Fruit fly (Drosophila melanogaster) whole organism, embryonic: ENCODE data around the gene CCAP.

Experiments used
- CG10321 ChIP-seq: fragments of 200-800 bp; sonication (Bioruptor generic); IDR thresholded peaks from 2 replicates; pipeline ENCODE4 v1.3.6; 2022; ENCODE audit warnings: missing biosample characterization, missing genetic modification characterization
- CG10431 ChIP-seq: fragments of 200-800 bp; sonication (Bioruptor generic); optimal IDR thresholded peaks from 3 replicates; lab custom pipeline; 2018; ENCODE audit warnings: missing biosample characterization, mild to moderate bottlenecking, missing genetic modification characterization
- CG11696 ChIP-seq: fragments of 200-800 bp; sonication (Bioruptor generic); IDR thresholded peaks from 2 replicates; pipeline ENCODE4 v1.3.6; 2022; ENCODE audit warnings: missing biosample characterization, missing genetic modification characterization
- CG12219 ChIP-seq: fragments of 200-800 bp; sonication (Bioruptor generic); optimal IDR thresholded peaks from 3 replicates; lab custom pipeline; 2018; ENCODE audit warnings: missing biosample characterization, mild to moderate bottlenecking, missing genetic modification characterization
- CG1233 ChIP-seq: fragments of 200-800 bp; sonication (Bioruptor generic); optimal IDR thresholded peaks from 4 replicates; lab custom pipeline; 2018; ENCODE audit warnings: missing biosample characterization, mild to moderate bottlenecking, missing genetic modification characterization
- CG12391 ChIP-seq: fragments of 200-800 bp; sonication (Bioruptor generic); optimal IDR thresholded peaks from 3 replicates; lab custom pipeline; 2018; ENCODE audit warnings: missing biosample characterization, mild to moderate bottlenecking, missing genetic modification characterization, moderate library complexity
- CG15514 ChIP-seq: fragments of 200-800 bp; sonication (Bioruptor generic); optimal IDR thresholded peaks from 3 replicates; lab custom pipeline; 2017; ENCODE audit warnings: missing biosample characterization, missing genetic modification characterization, mild to moderate bottlenecking, moderate library complexity, missing genetic modification reagents
- CG16813 ChIP-seq: fragments of 200-800 bp; sonication (Bioruptor generic); IDR thresholded peaks from 3 replicates; pipeline ENCODE4 v1.3.6; 2022; ENCODE audit warnings: missing biosample characterization, missing genetic modification characterization; ENCODE audit not compliant: partially characterized antibody
- CG17328 ChIP-seq: fragments of 200-800 bp; sonication (Bioruptor generic); IDR thresholded peaks from 2 replicates; pipeline ENCODE4 v1.3.6; 2022; ENCODE audit warnings: missing biosample characterization, missing genetic modification characterization
- CG17612 ChIP-seq: fragments of 200-800 bp; sonication (Bioruptor generic); IDR thresholded peaks from 2 replicates; pipeline ENCODE4 v1.3.6; 2022; ENCODE audit warnings: missing biosample characterization, missing genetic modification characterization
- CG2199 ChIP-seq: fragments of 200-800 bp; sonication (Bioruptor generic); IDR thresholded peaks from 3 replicates; pipeline ENCODE4 v1.3.6; 2022; ENCODE audit warnings: missing biosample characterization, missing genetic modification characterization
- CG34422 ChIP-seq: fragments of 200-800 bp; sonication (Bioruptor generic); IDR thresholded peaks from 3 replicates; pipeline ENCODE4 v1.3.6; 2022; ENCODE audit warnings: missing biosample characterization, missing genetic modification characterization
- CG5953 ChIP-seq: fragments of 200-800 bp; sonication (Bioruptor generic); IDR thresholded peaks from 2 replicates; pipeline ENCODE4 v1.3.6; 2022; ENCODE audit warnings: missing biosample characterization, missing genetic modification characterization
- CG6272 ChIP-seq: fragments of 200-800 bp; sonication (Bioruptor generic); IDR thresholded peaks from 2 replicates; pipeline ENCODE4 v1.3.6; 2022; ENCODE audit warnings: missing biosample characterization, missing genetic modification characterization
- CG6854 ChIP-seq: fragments of 200-800 bp; sonication (Bioruptor generic); optimal IDR thresholded peaks from 3 replicates; lab custom pipeline; 2017; ENCODE audit warnings: missing biosample characterization, mild to moderate bottlenecking, missing genetic modification characterization
- CG7786 ChIP-seq: fragments of 200-800 bp; sonication (Bioruptor generic); optimal IDR thresholded peaks from 2 replicates; lab custom pipeline; 2016; ENCODE audit warnings: missing biosample characterization, missing genetic modification characterization
- CG8388 ChIP-seq: fragments of 200-800 bp; sonication (Bioruptor generic); optimal IDR thresholded peaks from 2 replicates; lab custom pipeline; 2019; ENCODE audit warnings: missing biosample characterization, mild to moderate bottlenecking, missing genetic modification characterization, moderate library complexity
- CG9817 ChIP-seq: fragments of 200-800 bp; sonication (Bioruptor generic); optimal IDR thresholded peaks from 2 replicates; lab custom pipeline; 2018; ENCODE audit warnings: missing biosample characterization, mild to moderate bottlenecking, missing genetic modification characterization, moderate library complexity
- CTCF ChIP-seq: fragments of 200-800 bp; sonication (Bioruptor generic); optimal IDR thresholded peaks from 2 replicates; lab custom pipeline; 2017; ENCODE audit warnings: missing biosample characterization, mild to moderate bottlenecking, missing genetic modification characterization, moderate library complexity
- CrebB ChIP-seq: fragments of 200-800 bp; sonication (Bioruptor generic); optimal IDR thresholded peaks from 3 replicates; lab custom pipeline; 2018; ENCODE audit warnings: missing biosample characterization, mild to moderate bottlenecking, missing genetic modification characterization
- Ets97D ChIP-seq: fragments of 200-800 bp; sonication (Bioruptor generic); optimal IDR thresholded peaks from 3 replicates; lab custom pipeline; 2016; ENCODE audit warnings: missing biosample characterization, missing genetic modification characterization
- H2.0 ChIP-seq: fragments of 200-800 bp; sonication (Bioruptor generic); IDR thresholded peaks from 2 replicates; pipeline ENCODE4 v1.3.6; 2022; ENCODE audit warnings: missing biosample characterization, missing genetic modification characterization
- Hr3 ChIP-seq: fragments of 200-800 bp; sonication (Bioruptor generic); optimal IDR thresholded peaks from 3 replicates; lab custom pipeline; 2016; ENCODE audit warnings: missing biosample characterization, missing genetic modification characterization
- Max ChIP-seq: fragments of 200-800 bp; sonication (Bioruptor generic); optimal IDR thresholded peaks from 2 replicates; lab custom pipeline; 2016; ENCODE audit warnings: missing biosample characterization, mild to moderate bottlenecking, missing genetic modification characterization
- Nf-YC ChIP-seq: fragments of 200-800 bp; optimal IDR thresholded peaks from 3 replicates; lab custom pipeline; 2019; ENCODE audit warnings: missing biosample characterization, mild to moderate bottlenecking, missing genetic modification characterization, moderate library complexity
- Scr ChIP-seq: fragments of 200-800 bp; sonication (Bioruptor generic); IDR thresholded peaks from 2 replicates; pipeline ENCODE4 v1.3.6; 2022; ENCODE audit warnings: missing biosample characterization, missing genetic modification characterization; ENCODE audit not compliant: partially characterized antibody
- Sin3A ChIP-seq: fragments of >200 bp; optimal IDR thresholded peaks from 2 replicates; lab custom pipeline; 2018
- TFAM ChIP-seq: fragments of 200-800 bp; sonication (Bioruptor generic); optimal IDR thresholded peaks from 2 replicates; lab custom pipeline; 2017; ENCODE audit warnings: missing biosample characterization, missing genetic modification characterization, inconsistent platforms
- Tbp ChIP-seq: fragments of >200 bp; optimal IDR thresholded peaks from 2 replicates; lab custom pipeline; 2018; ENCODE audit warnings: missing biosample characterization, missing genetic modification characterization
- Usf ChIP-seq: fragments of 200-800 bp; sonication (Bioruptor generic); optimal IDR thresholded peaks from 2 replicates; lab custom pipeline; 2017; ENCODE audit warnings: missing genotype, missing biosample characterization, missing genetic modification characterization
- bowl ChIP-seq: fragments of 200-800 bp; sonication (Bioruptor generic); IDR thresholded peaks from 2 replicates; pipeline ENCODE4 v1.3.6; 2022; ENCODE audit warnings: missing biosample characterization, missing genetic modification characterization
- crc ChIP-seq: fragments of 200-800 bp; sonication (Bioruptor generic); optimal IDR thresholded peaks from 2 replicates; lab custom pipeline; 2016; ENCODE audit warnings: missing biosample characterization, missing genetic modification characterization
- dmrt99B ChIP-seq: fragments of 200-800 bp; sonication (Bioruptor generic); optimal IDR thresholded peaks from 2 replicates; lab custom pipeline; 2018; ENCODE audit warnings: missing biosample characterization, mild to moderate bottlenecking, missing genetic modification characterization, moderate library complexity
- emc ChIP-seq: fragments of 200-800 bp; sonication (Bioruptor generic); optimal IDR thresholded peaks from 2 replicates; lab custom pipeline; 2016; ENCODE audit warnings: missing biosample characterization, missing genetic modification characterization
- gce ChIP-seq: fragments of 200-800 bp; sonication (Bioruptor generic); IDR thresholded peaks from 3 replicates; pipeline ENCODE4 v1.3.6; 2022; ENCODE audit warnings: missing biosample characterization, missing genetic modification characterization
- gcm ChIP-seq: fragments of 200-800 bp; sonication (Bioruptor generic); optimal IDR thresholded peaks from 2 replicates; lab custom pipeline; 2019; ENCODE audit warnings: missing biosample characterization, mild to moderate bottlenecking, missing genetic modification characterization, moderate library complexity
- gro ChIP-seq: fragments of 200-800 bp; sonication (Bioruptor generic); optimal IDR thresholded peaks from 2 replicates; lab custom pipeline; 2016; ENCODE audit warnings: missing biosample characterization, missing genetic modification characterization
- gsb ChIP-seq: fragments of 200-800 bp; sonication (Bioruptor generic); IDR thresholded peaks from 2 replicates; pipeline ENCODE4 v1.3.6; 2022; ENCODE audit warnings: missing biosample characterization, missing genetic modification characterization
- hb ChIP-seq: fragments of 200-800 bp; sonication (Bioruptor generic); IDR thresholded peaks from 3 replicates; pipeline ENCODE4 v1.3.6; 2022; ENCODE audit warnings: missing biosample characterization, missing genetic modification characterization; ENCODE audit not compliant: partially characterized antibody
- inv ChIP-seq: fragments of 200-800 bp; sonication (Bioruptor generic); IDR thresholded peaks from 2 replicates; pipeline ENCODE4 v1.3.6; 2022; ENCODE audit warnings: missing biosample characterization, missing genetic modification characterization; ENCODE audit not compliant: partially characterized antibody
- lmd ChIP-seq: fragments of 200-800 bp; sonication (Bioruptor generic); IDR thresholded peaks from 2 replicates; pipeline ENCODE4 v1.3.6; 2022; ENCODE audit warnings: missing biosample characterization, missing genetic modification characterization
- luna ChIP-seq: fragments of 200-800 bp; sonication (Bioruptor generic); optimal IDR thresholded peaks from 2 replicates; lab custom pipeline; 2016; ENCODE audit warnings: missing biosample characterization, missing genetic modification characterization
- phol ChIP-seq: fragments of 200-800 bp; sonication (Bioruptor generic); optimal IDR thresholded peaks from 3 replicates; lab custom pipeline; 2018; ENCODE audit warnings: missing biosample characterization, mild to moderate bottlenecking, missing genetic modification characterization, moderate library complexity
- pita ChIP-seq: fragments of 200-800 bp; sonication (Bioruptor generic); optimal IDR thresholded peaks from 2 replicates; lab custom pipeline; 2017; ENCODE audit warnings: missing biosample characterization, mild to moderate bottlenecking, missing genetic modification characterization
- pzg ChIP-seq: fragments of 200-800 bp; sonication (Bioruptor generic); optimal IDR thresholded peaks from 3 replicates; lab custom pipeline; 2018; ENCODE audit warnings: missing biosample characterization, mild to moderate bottlenecking, missing genetic modification characterization, moderate library complexity
- ranshi ChIP-seq: fragments of 200-800 bp; sonication (Bioruptor generic); IDR thresholded peaks from 2 replicates; pipeline ENCODE4 v1.3.6; 2022; ENCODE audit warnings: missing biosample characterization, missing genetic modification characterization
- rib ChIP-seq: fragments of 200-800 bp; sonication (Bioruptor generic); IDR thresholded peaks from 2 replicates; pipeline ENCODE4 v1.3.6; 2022; ENCODE audit warnings: missing biosample characterization, missing genetic modification characterization
- schlank ChIP-seq: fragments of 200-800 bp; sonication (Bioruptor generic); optimal IDR thresholded peaks from 2 replicates; lab custom pipeline; 2018; ENCODE audit warnings: missing biosample characterization, mild to moderate bottlenecking, missing genetic modification characterization
- scrt ChIP-seq: fragments of 200-800 bp; sonication (Bioruptor generic); optimal IDR thresholded peaks from 2 replicates; lab custom pipeline; 2018; ENCODE audit warnings: missing biosample characterization, mild to moderate bottlenecking, missing genetic modification characterization, moderate library complexity
- stwl ChIP-seq: fragments of 200-800 bp; sonication (Bioruptor generic); optimal IDR thresholded peaks from 3 replicates; lab custom pipeline; 2018; ENCODE audit warnings: missing biosample characterization, mild to moderate bottlenecking, missing genetic modification characterization, moderate library complexity
- zfh1 ChIP-seq: fragments of 200-800 bp; sonication (Bioruptor generic); IDR thresholded peaks from 3 replicates; pipeline ENCODE4 v1.3.6; 2022; ENCODE audit warnings: missing biosample characterization, missing genetic modification characterization

Gene CCAP

dm6 chr3R:22667284-22667958, 34.5 kb downstream of the CCAP start (continued):
- TF ChIP-seq H2.0 (peak; percentile 55), bowl (GFP tag; lab: Robert Waterston, UW) (0 out of 2 replicates have a peak, but pooled peaks have one; percentile 43), hb (GFP tag; lab: Robert Waterston, UW) (no peak), CG12219 (GFP tag; lab: Kevin White, UChicago) (peak; percentile 42), CG10431 (GFP tag; lab: Kevin White, UChicago) (no peak), CG8388 (GFP tag; lab: Kevin White, UChicago) (peak; percentile 84), zfh1 (GFP tag; lab: Robert Waterston, UW) (peak; percentile 75), dmrt99B (tag; lab: Kevin White, UChicago) (peak; percentile 96), CG6272 (GFP tag; lab: Robert Waterston, UW) (0 out of 2 replicates have a peak, but pooled peaks have one; percentile 45), lmd (GFP tag; lab: Robert Waterston, UW) (peak; percentile 79), Max (GFP tag; lab: Kevin White, UChicago) (peak; percentile 39), CG6854 (GFP tag; lab: Kevin White, UChicago) (peak; percentile 33), scrt (GFP tag; lab: Kevin White, UChicago) (peak; percentile 55), luna (GFP tag; lab: Kevin White, UChicago) (no peak), rib (GFP tag; lab: Robert Waterston, UW) (no peak), Scr (GFP tag; lab: Robert Waterston, UW) (no peak), stwl (tag; lab: Kevin White, UChicago) (peak; percentile 14), CG17328 (GFP tag; lab: Robert Waterston, UW) (peak; percentile 71), CrebB (tag; lab: Kevin White, UChicago) (no peak), TFAM (GFP tag; lab: Kevin White, UChicago) (peak; percentile 57), CG16813 (GFP tag; lab: Robert Waterston, UW) (no peak), emc (GFP tag; lab: Kevin White, UChicago) (no peak), pita (GFP tag; lab: Kevin White, UChicago) (no peak), pzg (GFP tag; lab: Kevin White, UChicago) (no peak), CG12391 (tag; lab: Kevin White, UChicago) (peak; percentile 88), CG34422 (peak; percentile 76), CG15514 (GFP tag; lab: Kevin White, UChicago) (peak; percentile 27), CG10321 (peak; percentile 15; the same call in 1 of the 2 replicates), Tbp (GFP tag; lab: Kevin White, UChicago) (no peak), Usf (GFP tag; lab: Kevin White, UChicago) (peak; percentile 24), CG11696 (GFP tag; lab: Robert Waterston, UW) (peak; percentile 62; the same call in 1 of the 2 replicates), CG2199 (GFP tag; lab: Robert Waterston, UW) (no peak), gsb (no peak), CTCF (GFP tag; lab: Kevin White, UChicago) (peak; percentile 26), inv (GFP tag; lab: Robert Waterston, UW) (no peak), phol (tag; lab: Kevin White, UChicago) (peak; percentile 97), CG1233 (GFP tag; lab: Kevin White, UChicago) (peak; percentile 88), Hr3 (peak; percentile 64), Nf-YC (tag; lab: Kevin White, UChicago) (peak; percentile 32), CG5953 (GFP tag; lab: Robert Waterston, UW) (peak; percentile 50; the same call in 1 of the 2 replicates), crc (GFP tag; lab: Kevin White, UChicago) (peak; percentile 40), CG9817 (peak; percentile 52), gro (no peak), CG17612 (no peak), Ets97D (GFP tag; lab: Kevin White, UChicago) (peak; percentile 13), gce (GFP tag; lab: Robert Waterston, UW) (no peak), ranshi (GFP tag; lab: Robert Waterston, UW) (peak; percentile 66; the same call in 1 of the 2 replicates), Sin3A (lab: Kevin White, UChicago) (no peak), gcm (GFP tag; lab: Kevin White, UChicago) (peak; percentile 62), schlank (tag; lab: Kevin White, UChicago) (no peak), CG7786 (GFP tag; lab: Kevin White, UChicago) (peak; percentile 40)
